Worm (Caenorhabditis elegans): ENCODE results near the gene Y66D12A.16.

The Y66D12A.16 gene

DNA sequence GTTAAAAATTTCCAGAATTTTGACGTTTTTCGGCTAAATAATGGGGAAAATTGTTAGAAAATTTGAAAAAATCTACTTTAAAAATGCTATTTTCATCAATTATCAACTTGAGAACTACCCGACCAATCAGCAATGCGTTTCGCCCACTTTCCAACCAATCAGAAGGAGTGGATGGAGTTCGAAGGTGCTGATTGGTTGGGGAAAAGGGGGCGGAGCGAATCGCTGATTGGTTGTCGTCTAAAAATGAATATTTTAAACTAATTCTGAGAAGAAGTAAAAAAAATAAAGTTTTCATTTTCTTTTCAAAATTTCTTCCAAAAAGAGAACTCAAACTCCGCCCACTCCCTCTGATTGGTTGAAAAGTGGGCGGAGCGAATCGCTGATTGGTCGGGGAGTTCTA, 33.1 kb upstream of the Y66D12A.16 start:
- TF ChIP-seq nhr-76 (tag; optimal IDR thresholded peaks at IDR 0.05) (no peak), set-16 (GFP tag; IDR thresholded peaks at IDR 0.05) (no peak), lir-3 (tag; optimal IDR thresholded peaks at IDR 0.05) (no peak), unc-62 (GFP tag; optimal IDR thresholded peaks at IDR 0.05 in 1 of 2) (peak in 1 of 2 experiments; percentile 40), unc-62 (tag; optimal IDR thresholded peaks at IDR 0.05) (no peak)

- peak; percentile 90 for TF ChIP-seq aha-1 (tag)
- no peak for TF ChIP-seq zip-2 (tag; optimal IDR thresholded peaks at IDR 0.05)
These were observed 30.9 kb upstream of the Y66D12A.16 start for ce11 chrIII:11492489-11492888.

- TF ChIP-seq dpl-1 (GFP tag; optimal IDR thresholded peaks at IDR 0.05) (peak; percentile 10), nhr-6 (tag; optimal IDR thresholded peaks at IDR 0.05) (peak; percentile 85), mxl-3 (GFP tag; optimal IDR thresholded peaks at IDR 0.05) (peak; percentile 69), gei-8 (GFP tag; optimal IDR thresholded peaks at IDR 0.05) (no peak), madf-9 (GFP tag; conservative IDR thresholded peaks at IDR 0.05) (no peak), Y75B8A.6 (GFP tag; IDR thresholded peaks at IDR 0.05) (no peak), pqm-1 (tag; optimal IDR thresholded peaks at IDR 0.05) (peak; percentile 57), F37D6.2 (tag; optimal IDR thresholded peaks at IDR 0.05) (no peak), tra-1 (GFP tag; IDR thresholded peaks at IDR 0.05) (0 out of 2 replicates have a peak, but pooled peaks have one; percentile 20), mep-1 (tag; optimal IDR thresholded peaks at IDR 0.05) (peak; percentile 61), nhr-41 (GFP tag; IDR thresholded peaks at IDR 0.05) (peak; percentile 96), lsy-2 (tag; optimal IDR thresholded peaks at IDR 0.05) (peak in 1 of 2 experiments; percentile 17), mes-2 (tag; optimal IDR thresholded peaks at IDR 0.05; ENCODE audit: poor library complexity, severe bottlenecking) (peak; percentile 23), mdl-1 (tag; optimal IDR thresholded peaks at IDR 0.05) (peak in 1 of 2 experiments; percentile 29), ceh-62 (tag; optimal IDR thresholded peaks at IDR 0.05) (no peak), ceh-44 (GFP tag; IDR thresholded peaks at IDR 0.05) (no peak), snpc-4 (tag; optimal IDR thresholded peaks at IDR 0.05) (no peak), dve-1 (tag; optimal IDR thresholded peaks at IDR 0.05; ENCODE audit: insufficient read depth) (peak; percentile 83), lin-38 (GFP tag; IDR thresholded peaks at IDR 0.05) (peak; percentile 50), hlh-11 (tag; optimal IDR thresholded peaks at IDR 0.05) (peak; percentile 84), hlh-30 (tag; optimal IDR thresholded peaks at IDR 0.05; ENCODE audit: insufficient read depth) (peak; percentile 66), pha-4 (GFP tag; IDR thresholded peaks at IDR 0.05) (0 out of 2 replicates have a peak, but pooled peaks have one; percentile 41), pha-4 (tag; optimal IDR thresholded peaks at IDR 0.05) (no peak), nhr-28 (tag; optimal IDR thresholded peaks at IDR 0.05) (peak; percentile 78), nhr-77 (tag; optimal IDR thresholded peaks at IDR 0.05) (peak; percentile 5), dmd-6 (GFP tag; IDR thresholded peaks at IDR 0.05) (peak; percentile 71), ceh-82 (tag; optimal IDR thresholded peaks at IDR 0.05) (no peak), lin-1 (GFP tag; IDR thresholded peaks at IDR 0.05) (peak; percentile 57; the same call in 1 of the 2 replicates), dmd-9 (GFP tag; IDR thresholded peaks at IDR 0.05) (no peak), nhr-111 (GFP tag; optimal IDR thresholded peaks at IDR 0.05) (no peak), zip-2 (tag; optimal IDR thresholded peaks at IDR 0.05) (no peak)
These were observed 26.9 kb upstream of the Y66D12A.16 start, which contains the start of gene Y66D12A.24 for ce11 chrIII:11496496-11496895. Y66D12A.24 (plus strand) TSS chrIII:11496865.

ce11 chrIII:11500647-11501046, 22.7 kb upstream of the Y66D12A.16 start, which contains the start of gene nars-2:
nars-2 (minus strand) TSS chrIII:11500747.
- TF ChIP-seq nhr-48 (tag; optimal IDR thresholded peaks at IDR 0.05) (no peak), tag-97 (GFP tag; IDR thresholded peaks at IDR 0.05) (no peak), D1046.2 (GFP tag; IDR thresholded peaks at IDR 0.05) (no peak)
